Worm (Caenorhabditis elegans): ENCODE measurements around the gene Y10G11A.1.

DNA sequence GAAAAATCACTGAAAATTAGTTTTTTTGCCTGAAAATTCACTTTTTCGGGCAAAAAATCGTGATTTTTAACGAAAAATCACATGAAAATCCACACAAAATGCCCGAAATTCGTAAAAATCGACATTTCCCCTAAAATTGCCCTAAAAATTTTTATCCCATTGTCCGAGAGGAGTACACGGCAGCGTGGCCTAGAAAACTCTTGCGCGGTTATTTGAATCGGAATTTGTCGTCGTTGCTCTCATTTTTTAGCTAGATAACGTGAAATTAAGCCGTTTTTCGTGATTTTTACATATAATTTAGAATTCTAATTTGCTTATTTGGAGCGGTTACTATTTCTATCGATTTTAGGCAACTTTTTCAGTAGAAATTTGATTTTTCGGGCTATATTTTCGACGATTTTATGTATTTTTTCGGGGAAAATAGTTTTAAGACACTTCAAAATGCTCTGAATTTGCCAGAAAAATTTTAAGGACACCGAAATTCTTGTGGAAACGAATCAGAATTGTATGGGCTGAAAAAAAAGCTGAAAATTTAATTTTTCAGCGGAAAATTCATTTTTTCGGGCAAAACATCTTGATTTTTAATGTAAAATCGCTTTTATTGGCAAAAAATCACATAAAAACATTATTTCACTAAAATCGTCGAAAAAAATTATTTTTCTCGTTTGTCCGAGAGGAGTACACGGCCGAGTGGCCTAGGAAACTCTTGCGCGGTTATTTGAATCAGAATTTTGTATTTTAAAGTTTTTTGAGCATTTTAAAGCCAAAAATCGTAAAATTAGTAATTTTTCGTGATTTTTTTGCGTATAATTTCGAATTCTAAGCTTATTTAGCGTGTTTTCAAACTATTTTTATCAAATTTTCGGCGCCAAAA is 9.1 kb upstream of the Y10G11A.1 start:
- no peak for TF ChIP-seq unc-39 (tag; optimal IDR thresholded peaks at IDR 0.05)
- TF ChIP-seq nhr-237 (tag; optimal IDR thresholded peaks at IDR 0.05), result no peak
- TF ChIP-seq nhr-76 (tag; optimal IDR thresholded peaks at IDR 0.05), result no peak
- TF ChIP-seq hlh-1 (tag; optimal IDR thresholded peaks at IDR 0.05), result no peak
- peak; percentile 60 for TF ChIP-seq lin-13 (tag; optimal IDR thresholded peaks at IDR 0.05)
- peak; percentile 1 for TF ChIP-seq ces-1 (GFP tag; optimal IDR thresholded peaks at IDR 0.05)
- no peak for TF ChIP-seq ceh-43 (GFP tag; optimal IDR thresholded peaks at IDR 0.05)
- TF ChIP-seq unc-62 (GFP tag; optimal IDR thresholded peaks at IDR 0.05), result no peak
- TF ChIP-seq ztf-11 (tag; optimal IDR thresholded peaks at IDR 0.05), result no peak
- no peak for TF ChIP-seq elt-1 (tag; optimal IDR thresholded peaks at IDR 0.05; ENCODE audit: borderline replicate concordance, insufficient read depth)
- TF ChIP-seq flh-1 (GFP tag; optimal IDR thresholded peaks at IDR 0.05), result no peak
